Worm (Caenorhabditis elegans): ENCODE results near the gene ZK652.8.

DNA sequence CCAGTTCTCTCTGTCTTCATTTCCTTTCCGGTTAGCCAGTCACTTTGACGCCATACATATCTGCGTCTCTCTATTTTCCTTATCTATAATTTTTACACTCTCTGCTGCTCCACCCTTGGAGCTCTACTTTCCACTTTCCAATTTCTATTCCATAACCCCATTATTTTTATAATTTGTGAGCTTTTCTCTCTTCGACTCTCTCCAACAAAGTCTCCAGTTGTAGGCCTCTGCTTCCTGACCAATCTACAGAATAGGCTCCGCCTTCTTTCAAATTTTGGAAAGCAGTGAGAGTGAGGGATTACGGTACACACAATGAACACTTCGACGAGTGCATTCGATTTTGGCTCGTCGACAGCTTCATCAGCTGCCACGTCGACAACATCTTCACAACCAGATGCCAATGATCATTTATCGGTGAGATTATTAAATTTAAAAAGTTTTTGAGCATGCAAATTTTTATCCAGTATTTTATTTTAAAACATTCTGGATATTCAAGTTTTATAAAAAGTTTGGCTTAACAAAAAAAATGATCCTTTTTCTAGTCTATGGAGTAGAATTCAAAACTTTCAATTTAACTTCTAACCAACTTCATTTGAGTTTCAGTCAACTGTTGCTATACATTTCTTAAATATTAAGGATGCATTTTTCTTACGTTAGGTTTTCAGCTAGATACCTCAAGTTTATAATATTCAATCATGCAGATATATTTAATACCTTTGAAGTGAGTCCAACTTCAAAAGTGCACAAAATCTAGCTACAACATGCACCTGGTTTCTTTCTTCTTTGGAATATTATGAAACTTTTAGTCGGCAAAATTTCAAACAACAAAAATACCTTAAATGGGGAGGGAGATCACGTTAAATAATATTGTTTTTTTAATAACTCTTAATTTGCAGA is 29.0 kb downstream of the ZK652.8 start, which contains the start of gene egl-5:
- no peak for TF ChIP-seq ceh-82 (tag; optimal IDR thresholded peaks at IDR 0.05)
- no peak for TF ChIP-seq aha-1 (tag)
- TF ChIP-seq mxl-2 (GFP tag; conservative IDR thresholded peaks at IDR 0.05) = no peak
- no peak for TF ChIP-seq nhr-77 (tag; optimal IDR thresholded peaks at IDR 0.05)
- TF ChIP-seq arid-1 (GFP tag; conservative IDR thresholded peaks at IDR 0.05) = no peak
- no peak for TF ChIP-seq lin-15B (tag; optimal IDR thresholded peaks at IDR 0.05)
